Fruit fly (Drosophila melanogaster) whole organism, embryonic: Measurements from ENCODE around the gene CG42852.

ENCODE experiments used
- Aef1 ChIP-seq: fragments of 200-800 bp; sonication (Bioruptor generic); IDR thresholded peaks from 3 replicates; pipeline ENCODE4 v1.3.6; 2022; ENCODE audit warnings: missing biosample characterization, missing genetic modification characterization
- CG10431 ChIP-seq: fragments of 200-800 bp; sonication (Bioruptor generic); optimal IDR thresholded peaks from 3 replicates; lab custom pipeline; 2018; ENCODE audit warnings: missing biosample characterization, mild to moderate bottlenecking, missing genetic modification characterization
- CG11504 ChIP-seq: fragments of 200-800 bp; sonication (Bioruptor generic); optimal IDR thresholded peaks from 3 replicates; lab custom pipeline; 2019; ENCODE audit warnings: missing biosample characterization, mild to moderate bottlenecking, missing genetic modification characterization, moderate library complexity
- CG12391 ChIP-seq: fragments of 200-800 bp; sonication (Bioruptor generic); optimal IDR thresholded peaks from 3 replicates; lab custom pipeline; 2018; ENCODE audit warnings: missing biosample characterization, mild to moderate bottlenecking, missing genetic modification characterization, moderate library complexity
- CG12659 ChIP-seq: fragments of 200-800 bp; sonication (Bioruptor generic); optimal IDR thresholded peaks from 3 replicates; lab custom pipeline; 2017; ENCODE audit warnings: mild to moderate bottlenecking, missing biosample characterization, missing genetic modification reagents, missing genetic modification characterization
- CG13123 ChIP-seq: fragments of 200-800 bp; sonication (Bioruptor generic); optimal IDR thresholded peaks from 2 replicates; lab custom pipeline; 2016; ENCODE audit warnings: missing biosample characterization, missing genetic modification characterization
- CG13624 ChIP-seq: fragments of 200-800 bp; sonication (Bioruptor generic); optimal IDR thresholded peaks from 2 replicates; lab custom pipeline; 2016; ENCODE audit warnings: missing biosample characterization, missing genetic modification characterization
- CG14710 ChIP-seq: fragments of 200-800 bp; sonication (Bioruptor generic); optimal IDR thresholded peaks from 3 replicates; lab custom pipeline; 2019; ENCODE audit warnings: missing biosample characterization, mild to moderate bottlenecking, missing genetic modification characterization, moderate library complexity
- CG14860 ChIP-seq: fragments of 200-800 bp; sonication (Bioruptor generic); IDR thresholded peaks from 3 replicates; pipeline ENCODE4 v1.3.6; 2022; ENCODE audit warnings: missing biosample characterization, missing genetic modification characterization; ENCODE audit not compliant: partially characterized antibody
- CG1603 ChIP-seq: fragments of 200-800 bp; sonication (Bioruptor generic); optimal IDR thresholded peaks from 2 replicates; lab custom pipeline; 2019; ENCODE audit warnings: missing biosample characterization, mild to moderate bottlenecking, missing genetic modification characterization, moderate library complexity
- CG1832 ChIP-seq: fragments of 200-800 bp; sonication (Bioruptor generic); optimal IDR thresholded peaks from 2 replicates; lab custom pipeline; 2017; ENCODE audit warnings: missing biosample characterization, mild to moderate bottlenecking, missing genetic modification characterization, inconsistent platforms
- CG2116 ChIP-seq: fragments of 200-800 bp; sonication (Bioruptor generic); optimal IDR thresholded peaks from 3 replicates; lab custom pipeline; 2018; ENCODE audit warnings: missing biosample characterization, mild to moderate bottlenecking, missing genetic modification characterization
- CG2120 ChIP-seq: fragments of 200-800 bp; sonication (Bioruptor generic); optimal IDR thresholded peaks from 3 replicates; lab custom pipeline; 2016; ENCODE audit warnings: missing biosample characterization, missing genetic modification characterization
- CG33213 ChIP-seq: fragments of 200-800 bp; sonication (Bioruptor generic); optimal IDR thresholded peaks from 3 replicates; lab custom pipeline; 2016; ENCODE audit warnings: missing biosample characterization, missing genetic modification characterization
- CG33557 ChIP-seq: fragments of 200-800 bp; sonication (Bioruptor generic); optimal IDR thresholded peaks from 2 replicates; lab custom pipeline; 2019; ENCODE audit warnings: missing biosample characterization, mild to moderate bottlenecking, missing genetic modification characterization, moderate library complexity
- CG34376 ChIP-seq: fragments of 200-800 bp; sonication (Bioruptor generic); optimal IDR thresholded peaks from 2 replicates; lab custom pipeline; 2018; ENCODE audit warnings: missing biosample characterization, mild to moderate bottlenecking, missing genetic modification characterization
- CG7928 ChIP-seq: fragments of 200-800 bp; sonication (Bioruptor generic); optimal IDR thresholded peaks from 2 replicates; lab custom pipeline; 2017; ENCODE audit warnings: missing biosample characterization, mild to moderate bottlenecking, missing genetic modification characterization
- CG7987 ChIP-seq: fragments of 200-800 bp; sonication (Bioruptor generic); optimal IDR thresholded peaks from 2 replicates; lab custom pipeline; 2018; ENCODE audit warnings: missing biosample characterization, mild to moderate bottlenecking, missing genetic modification characterization, moderate library complexity
- Dek ChIP-seq: fragments of 200-800 bp; sonication (Bioruptor generic); optimal IDR thresholded peaks from 3 replicates; lab custom pipeline; 2019; ENCODE audit warnings: missing biosample characterization, mild to moderate bottlenecking, missing genetic modification characterization, moderate library complexity
- Doc2 ChIP-seq: fragments of 200-800 bp; sonication (Bioruptor generic); IDR thresholded peaks from 2 replicates; pipeline ENCODE4 v1.3.6; 2022; ENCODE audit warnings: missing biosample characterization, missing genetic modification characterization
- Dref ChIP-seq: fragments of 200-800 bp; sonication (Bioruptor generic); IDR thresholded peaks from 2 replicates; pipeline ENCODE4 v1.3.6; 2022; ENCODE audit warnings: missing biosample characterization, missing genetic modification characterization
- Hey ChIP-seq: fragments of 200-800 bp; sonication (Bioruptor generic); optimal IDR thresholded peaks from 3 replicates; lab custom pipeline; 2018; ENCODE audit warnings: missing biosample characterization, mild to moderate bottlenecking, missing genetic modification characterization
- Lhr ChIP-seq: fragments of 200-800 bp; sonication (Bioruptor generic); optimal IDR thresholded peaks from 3 replicates; lab custom pipeline; 2017; ENCODE audit warnings: mild to moderate bottlenecking, missing biosample characterization, missing genetic modification reagents, missing genetic modification characterization
- MESR4 ChIP-seq: fragments of 200-800 bp; sonication (Bioruptor generic); optimal IDR thresholded peaks from 2 replicates; lab custom pipeline; 2018; ENCODE audit warnings: missing biosample characterization, mild to moderate bottlenecking, missing genetic modification characterization, moderate library complexity
- Myb ChIP-seq: fragments of 200-800 bp; sonication (Bioruptor generic); optimal IDR thresholded peaks from 2 replicates; lab custom pipeline; 2016; ENCODE audit warnings: missing biosample characterization, missing genetic modification characterization
- Ptx1 ChIP-seq: fragments of 200-800 bp; sonication (Bioruptor generic); IDR thresholded peaks from 2 replicates; pipeline ENCODE4 v1.3.6; 2022; ENCODE audit warnings: missing biosample characterization, missing genetic modification characterization
- ab ChIP-seq: fragments of 200-800 bp; sonication (Bioruptor generic); optimal IDR thresholded peaks from 2 replicates; lab custom pipeline; 2016; ENCODE audit warnings: missing biosample characterization, missing genetic modification characterization
- abd-A ChIP-seq: fragments of 200-800 bp; sonication (Bioruptor generic); optimal IDR thresholded peaks from 3 replicates; lab custom pipeline; 2019; ENCODE audit warnings: missing biosample characterization, mild to moderate bottlenecking, missing genetic modification characterization, moderate library complexity
- bigmax ChIP-seq: fragments of 200-800 bp; sonication (Bioruptor generic); optimal IDR thresholded peaks from 2 replicates; lab custom pipeline; 2018; ENCODE audit warnings: missing biosample characterization, mild to moderate bottlenecking, missing genetic modification characterization
- br ChIP-seq: fragments of >200 bp; optimal IDR thresholded peaks from 2 replicates; lab custom pipeline; 2017
- chif ChIP-seq, 2 experiments: fragments of 200-800 bp; sonication (Bioruptor generic); optimal IDR thresholded peaks; 3 replicates each; lab custom pipeline; 2016; ENCODE audit warnings: missing biosample characterization in 2 of 2, missing genetic modification characterization in 2 of 2
- emc ChIP-seq: fragments of 200-800 bp; sonication (Bioruptor generic); optimal IDR thresholded peaks from 2 replicates; lab custom pipeline; 2016; ENCODE audit warnings: missing biosample characterization, missing genetic modification characterization
- gem ChIP-seq: fragments of 200-800 bp; sonication (Bioruptor generic); optimal IDR thresholded peaks from 2 replicates; lab custom pipeline; 2019; ENCODE audit warnings: missing biosample characterization, mild to moderate bottlenecking, missing genetic modification characterization, moderate library complexity
- gt ChIP-seq: fragments of 200-800 bp; sonication (Bioruptor generic); IDR thresholded peaks from 2 replicates; pipeline ENCODE4 v1.3.6; 2022; ENCODE audit warnings: missing biosample characterization, missing genetic modification characterization
- hkb ChIP-seq, 2 experiments: fragments of 200-800 bp in 1 of 2; fragments of >200 bp in 1 of 2; sonication (Bioruptor generic) in 1 of 2; IDR thresholded peaks in 1 of 2; optimal IDR thresholded peaks in 1 of 2; 2 replicates each; pipeline versions ENCODE4 v1.3.6 to Lab custom; 2017 to 2022; ENCODE audit warnings: missing biosample characterization in 1 of 2, missing genetic modification characterization in 1 of 2
- ken ChIP-seq: fragments of 200-800 bp; sonication (Bioruptor generic); IDR thresholded peaks from 3 replicates; pipeline ENCODE4 v1.3.6; 2022; ENCODE audit warnings: missing biosample characterization, missing genetic modification characterization
- lov ChIP-seq, 2 experiments: fragments of 200-800 bp in 1 of 2; fragments of >200 bp in 1 of 2; sonication (Bioruptor generic) in 1 of 2; IDR thresholded peaks in 1 of 2; optimal IDR thresholded peaks in 1 of 2; 2 replicates in 1 of 2; 3 replicates in 1 of 2; pipeline versions ENCODE4 v1.3.6 to Lab custom; 2017 to 2022; ENCODE audit warnings: missing biosample characterization in 1 of 2, missing genetic modification characterization in 1 of 2
- nerfin-2 ChIP-seq: fragments of 200-800 bp; sonication (Bioruptor generic); IDR thresholded peaks from 2 replicates; pipeline ENCODE4 v1.3.6; 2022; ENCODE audit warnings: missing biosample characterization, missing genetic modification characterization; ENCODE audit not compliant: partially characterized antibody
- nom ChIP-seq: fragments of 200-800 bp; sonication (Bioruptor generic); optimal IDR thresholded peaks from 2 replicates; lab custom pipeline; 2017; ENCODE audit warnings: missing biosample characterization, missing genetic modification characterization, mild to moderate bottlenecking, moderate library complexity, missing genetic modification reagents
- pan ChIP-seq, 4 experiments: fragments of >200 bp in 3 of 4; fragments of 200-800 bp in 1 of 4; sonication (Bioruptor generic) in 1 of 4; optimal IDR thresholded peaks in 3 of 4; IDR thresholded peaks in 1 of 4; 2 replicates each; pipeline versions ENCODE4 v1.3.6 to Lab custom; 2017 to 2022; ENCODE audit warnings: missing biosample characterization in 2 of 4, missing genetic modification characterization in 2 of 4, mixed read lengths in 1 of 4
- psq ChIP-seq: fragments of 200-800 bp; sonication (Bioruptor generic); optimal IDR thresholded peaks from 2 replicates; lab custom pipeline; 2017; ENCODE audit warnings: missing biosample characterization, missing genetic modification characterization
- ro ChIP-seq: fragments of 200-800 bp; sonication (Bioruptor generic); IDR thresholded peaks from 2 replicates; pipeline ENCODE4 v1.3.6; 2022; ENCODE audit warnings: missing biosample characterization, missing genetic modification characterization
- row ChIP-seq: fragments of 200-800 bp; sonication (Bioruptor generic); IDR thresholded peaks from 3 replicates; pipeline ENCODE4 v1.3.6; 2022; ENCODE audit warnings: missing biosample characterization, missing genetic modification characterization
- shn ChIP-seq: fragments of 200-800 bp; sonication (Bioruptor generic); optimal IDR thresholded peaks from 3 replicates; lab custom pipeline; 2016; ENCODE audit warnings: missing biosample characterization, missing genetic modification characterization
- tgo ChIP-seq: fragments of 200-800 bp; sonication (Bioruptor generic); IDR thresholded peaks from 3 replicates; pipeline ENCODE4 v1.3.6; 2022; ENCODE audit warnings: missing biosample characterization, missing genetic modification characterization
- tup ChIP-seq: fragments of 200-800 bp; sonication (Bioruptor generic); optimal IDR thresholded peaks from 2 replicates; lab custom pipeline; 2016; ENCODE audit warnings: missing biosample characterization, mild to moderate bottlenecking, missing genetic modification characterization, moderate library complexity
- unpg ChIP-seq: fragments of 200-800 bp; sonication (Bioruptor generic); optimal IDR thresholded peaks from 3 replicates; lab custom pipeline; 2018; ENCODE audit warnings: missing biosample characterization, mild to moderate bottlenecking, missing genetic modification characterization, moderate library complexity
- zfh1 ChIP-seq: fragments of 200-800 bp; sonication (Bioruptor generic); IDR thresholded peaks from 3 replicates; pipeline ENCODE4 v1.3.6; 2022; ENCODE audit warnings: missing biosample characterization, missing genetic modification characterization

CG42852 gene

dm6 chr3L:16713446-16714192 is 41.7 kb upstream of the CG42852 start (continued):
- TF ChIP-seq zfh1 (GFP tag; lab: Robert Waterston, UW) (no peak), Dek (tag; lab: Kevin White, UChicago) (no peak), CG2116 (GFP tag; lab: Kevin White, UChicago) (peak; percentile 65), CG13624 (GFP tag; lab: Kevin White, UChicago) (no peak), CG1603 (tag; lab: Kevin White, UChicago) (no peak), CG7928 (GFP tag; lab: Kevin White, UChicago) (no peak), MESR4 (GFP tag; lab: Kevin White, UChicago) (peak; percentile 3), shn (GFP tag; lab: Kevin White, UChicago) (no peak), ken (no peak), CG14710 (peak; percentile 1), CG12391 (tag; lab: Kevin White, UChicago) (no peak), CG10431 (no peak), gt (GFP tag; lab: Robert Waterston, UW) (no peak), Hey (tag; lab: Kevin White, UChicago) (no peak), emc (no peak), CG12659 (no peak), CG11504 (tag; lab: Kevin White, UChicago) (no peak), unpg (GFP tag; lab: Kevin White, UChicago) (no peak), abd-A (tag; lab: Kevin White, UChicago) (no peak), nom (GFP tag; lab: Kevin White, UChicago) (no peak), lov (optimal IDR thresholded peaks at IDR 0.05; lab: Kevin White, UChicago) (no peak), lov (GFP tag; IDR thresholded peaks at IDR 0.05; lab: Robert Waterston, UW) (no peak), row (no peak), gem (no peak), CG14860 (peak; percentile 64; the same call in 2 of the 3 replicates), CG2120 (GFP tag; lab: Kevin White, UChicago) (no peak), CG13123 (GFP tag; lab: Kevin White, UChicago) (no peak), nerfin-2 (GFP tag; lab: Robert Waterston, UW) (peak; percentile 76; the same call in 1 of the 2 replicates), hkb (optimal IDR thresholded peaks at IDR 0.05; lab: Kevin White, UChicago) (no peak), hkb (GFP tag; IDR thresholded peaks at IDR 0.05; lab: Robert Waterston, UW) (no peak), CG33213 (GFP tag; lab: Kevin White, UChicago) (no peak), ro (GFP tag; lab: Robert Waterston, UW) (no peak), Aef1 (GFP tag; lab: Robert Waterston, UW) (no peak), br (no peak), Lhr (GFP tag; lab: Kevin White, UChicago) (no peak), Myb (GFP tag; lab: Kevin White, UChicago) (peak; percentile 19), tup (GFP tag; lab: Kevin White, UChicago) (no peak), psq (GFP tag; lab: Kevin White, UChicago) (no peak), Dref (GFP tag; lab: Robert Waterston, UW) (peak; percentile 72), tgo (GFP tag; lab: Robert Waterston, UW) (no peak), CG7987 (GFP tag; lab: Kevin White, UChicago) (no peak), CG33557 (GFP tag; lab: Kevin White, UChicago) (no peak), bigmax (GFP tag; lab: Kevin White, UChicago) (no peak), CG34376 (GFP tag; lab: Kevin White, UChicago) (no peak), CG1832 (GFP tag; lab: Kevin White, UChicago) (no peak), ab (GFP tag; lab: Kevin White, UChicago) (no peak), Ptx1 (GFP tag; lab: Robert Waterston, UW) (no peak), chif (GFP tag; optimal IDR thresholded peaks at IDR 0.05; lab: Kevin White, UChicago) (no peak), pan (optimal IDR thresholded peaks at IDR 0.05; lab: Kevin White, UChicago) (no peak), pan (GFP tag; optimal IDR thresholded peaks at IDR 0.05 in 1 of 2, IDR thresholded peaks at IDR 0.05 in 1 of 2) (no peak), Doc2 (GFP tag; lab: Robert Waterston, UW) (no peak)
